Fruit fly (Drosophila melanogaster) whole organism, embryonic: Measurements from ENCODE around the gene CG34453.
A peak's percentile ranks its signal among the peaks of the same experiment; 100 is the strongest.

ENCODE experiments used
- Ada2b ChIP-seq: fragments of 200-800 bp; sonication (Bioruptor generic); IDR thresholded peaks from 2 replicates; pipeline ENCODE4 v1.3.6; 2022; ENCODE audit warnings: missing biosample characterization, missing genetic modification characterization
- BtbVII ChIP-seq: fragments of 200-800 bp; sonication (Bioruptor generic); optimal IDR thresholded peaks from 3 replicates; lab custom pipeline; 2017; ENCODE audit warnings: missing biosample characterization, mild to moderate bottlenecking, missing genetic modification characterization
- CG10321 ChIP-seq: fragments of 200-800 bp; sonication (Bioruptor generic); IDR thresholded peaks from 2 replicates; pipeline ENCODE4 v1.3.6; 2022; ENCODE audit warnings: missing biosample characterization, missing genetic modification characterization
- CG14050 ChIP-seq: fragments of 200-800 bp; sonication (Bioruptor generic); IDR thresholded peaks from 3 replicates; pipeline ENCODE4 v1.3.6; 2022; ENCODE audit warnings: missing biosample characterization, missing genetic modification characterization
- CG14441 ChIP-seq: fragments of 200-800 bp; sonication (Bioruptor generic); IDR thresholded peaks from 2 replicates; pipeline ENCODE4 v1.3.6; 2022; ENCODE audit warnings: missing biosample characterization, missing genetic modification characterization
- CG14860 ChIP-seq: fragments of 200-800 bp; sonication (Bioruptor generic); IDR thresholded peaks from 3 replicates; pipeline ENCODE4 v1.3.6; 2022; ENCODE audit warnings: missing biosample characterization, missing genetic modification characterization; ENCODE audit not compliant: partially characterized antibody
- CG1529 ChIP-seq: fragments of 200-800 bp; sonication (Bioruptor generic); optimal IDR thresholded peaks from 3 replicates; lab custom pipeline; 2018; ENCODE audit warnings: missing biosample characterization, missing genetic modification characterization
- CG17186 ChIP-seq: fragments of 200-800 bp; sonication (Bioruptor generic); optimal IDR thresholded peaks from 3 replicates; lab custom pipeline; 2017; ENCODE audit warnings: missing biosample characterization, missing genetic modification reagents, missing genetic modification characterization
- CG18011 ChIP-seq: fragments of 200-800 bp; sonication (Bioruptor generic); optimal IDR thresholded peaks from 2 replicates; lab custom pipeline; 2017; ENCODE audit warnings: missing biosample characterization, missing genetic modification characterization, mild to moderate bottlenecking, moderate library complexity, missing genotype
- CG18599 ChIP-seq: fragments of 200-800 bp; sonication (Bioruptor generic); optimal IDR thresholded peaks from 3 replicates; lab custom pipeline; 2017; ENCODE audit warnings: missing biosample characterization, missing genetic modification characterization, mild to moderate bottlenecking, moderate library complexity, missing genetic modification reagents
- CG3065 ChIP-seq: fragments of 200-800 bp; sonication (Bioruptor generic); optimal IDR thresholded peaks from 2 replicates; lab custom pipeline; 2016; ENCODE audit warnings: missing biosample characterization, missing genetic modification characterization
- CG31365 ChIP-seq: fragments of 200-800 bp; sonication (Bioruptor generic); optimal IDR thresholded peaks from 2 replicates; lab custom pipeline; 2018; ENCODE audit warnings: missing biosample characterization, mild to moderate bottlenecking, missing genetic modification characterization
- CG3281 ChIP-seq: fragments of 200-800 bp; sonication (Bioruptor generic); optimal IDR thresholded peaks from 3 replicates; lab custom pipeline; 2017; ENCODE audit warnings: missing biosample characterization, mild to moderate bottlenecking, missing genetic modification characterization
- CG34422 ChIP-seq: fragments of 200-800 bp; sonication (Bioruptor generic); IDR thresholded peaks from 3 replicates; pipeline ENCODE4 v1.3.6; 2022; ENCODE audit warnings: missing biosample characterization, missing genetic modification characterization
- CG3995 ChIP-seq: fragments of 200-800 bp; sonication (Bioruptor generic); optimal IDR thresholded peaks from 3 replicates; lab custom pipeline; 2016; ENCODE audit warnings: missing biosample characterization, missing genetic modification characterization
- CG4360 ChIP-seq: fragments of 200-800 bp; sonication (Bioruptor generic); IDR thresholded peaks from 2 replicates; pipeline ENCODE4 v1.3.6; 2022; ENCODE audit warnings: missing biosample characterization, missing genetic modification characterization
- CG7963 ChIP-seq: fragments of 200-800 bp; sonication (Bioruptor generic); IDR thresholded peaks from 3 replicates; pipeline ENCODE4 v1.3.6; 2022; ENCODE audit warnings: missing biosample characterization, missing genetic modification characterization; ENCODE audit not compliant: partially characterized antibody
- Chrac-16 ChIP-seq: fragments of 200-800 bp; sonication (Bioruptor generic); optimal IDR thresholded peaks from 3 replicates; lab custom pipeline; 2016; ENCODE audit warnings: missing biosample characterization, missing genetic modification characterization
- D ChIP-seq, 2 experiments: fragments of 200-800 bp in 1 of 2; fragments of >200 bp in 1 of 2; sonication (Bioruptor generic) in 1 of 2; optimal IDR thresholded peaks; 2 replicates in 1 of 2; 3 replicates in 1 of 2; lab custom pipeline; 2017; ENCODE audit warnings: mild to moderate bottlenecking in 1 of 2, missing biosample characterization in 1 of 2, missing genetic modification characterization in 1 of 2, missing genetic modification reagents in 1 of 2
- Dref ChIP-seq: fragments of 200-800 bp; sonication (Bioruptor generic); IDR thresholded peaks from 2 replicates; pipeline ENCODE4 v1.3.6; 2022; ENCODE audit warnings: missing biosample characterization, missing genetic modification characterization
- Fer3 ChIP-seq: fragments of 200-800 bp; sonication (Bioruptor generic); optimal IDR thresholded peaks from 2 replicates; lab custom pipeline; 2018; ENCODE audit warnings: missing biosample characterization, mild to moderate bottlenecking, missing genetic modification characterization, moderate library complexity
- HLH54F ChIP-seq: fragments of 200-800 bp; sonication (Bioruptor generic); optimal IDR thresholded peaks from 3 replicates; lab custom pipeline; 2016; ENCODE audit warnings: missing biosample characterization, missing genetic modification characterization
- Jarid2 ChIP-seq: fragments of 200-800 bp; sonication (Bioruptor generic); optimal IDR thresholded peaks from 3 replicates; lab custom pipeline; 2017; ENCODE audit warnings: mild to moderate bottlenecking, missing biosample characterization, missing genetic modification reagents, missing genetic modification characterization
- NC2β ChIP-seq: fragments of 200-800 bp; sonication (Bioruptor generic); optimal IDR thresholded peaks from 2 replicates; lab custom pipeline; 2016; ENCODE audit warnings: missing biosample characterization, missing genetic modification characterization
- Nf-YA ChIP-seq: fragments of 200-800 bp; sonication (Bioruptor generic); IDR thresholded peaks from 2 replicates; pipeline ENCODE4 v1.3.6; 2022; ENCODE audit warnings: missing biosample characterization, missing genetic modification characterization
- Ravus ChIP-seq: fragments of 200-800 bp; sonication (Bioruptor generic); IDR thresholded peaks from 2 replicates; pipeline ENCODE4 v1.3.6; 2022; ENCODE audit warnings: missing biosample characterization, missing genetic modification characterization
- Six4 ChIP-seq: fragments of 200-800 bp; sonication (Bioruptor generic); optimal IDR thresholded peaks from 2 replicates; lab custom pipeline; 2016; ENCODE audit warnings: missing biosample characterization, missing genetic modification characterization
- Sry-δ ChIP-seq: fragments of 200-800 bp; sonication (Bioruptor generic); optimal IDR thresholded peaks from 2 replicates; lab custom pipeline; 2016; ENCODE audit warnings: missing biosample characterization, missing genetic modification characterization
- bbx ChIP-seq: fragments of 200-800 bp; sonication (Bioruptor generic); IDR thresholded peaks from 2 replicates; pipeline ENCODE4 v1.3.6; 2022; ENCODE audit warnings: missing biosample characterization, missing genetic modification characterization; ENCODE audit not compliant: partially characterized antibody
- chinmo ChIP-seq: fragments of 200-800 bp; sonication (Bioruptor generic); IDR thresholded peaks from 4 replicates; pipeline ENCODE4 v1.3.6; 2022; ENCODE audit warnings: missing biosample characterization, missing genetic modification characterization; ENCODE audit not compliant: partially characterized antibody
- corto ChIP-seq: fragments of 200-800 bp; sonication (Bioruptor generic); optimal IDR thresholded peaks from 2 replicates; lab custom pipeline; 2016; ENCODE audit warnings: missing biosample characterization, mild to moderate bottlenecking, missing genetic modification characterization, moderate library complexity
- crol ChIP-seq: fragments of 200-800 bp; sonication (Bioruptor generic); IDR thresholded peaks from 2 replicates; pipeline ENCODE4 v1.3.6; 2022; ENCODE audit warnings: missing biosample characterization, missing genetic modification characterization
- eyg ChIP-seq: fragments of 200-800 bp; sonication (Bioruptor generic); optimal IDR thresholded peaks from 3 replicates; lab custom pipeline; 2016; ENCODE audit warnings: missing biosample characterization, missing genetic modification characterization
- gro ChIP-seq: fragments of 200-800 bp; sonication (Bioruptor generic); optimal IDR thresholded peaks from 2 replicates; lab custom pipeline; 2016; ENCODE audit warnings: missing biosample characterization, missing genetic modification characterization
- ham ChIP-seq: fragments of 200-800 bp; sonication (Bioruptor generic); IDR thresholded peaks from 2 replicates; pipeline ENCODE4 v1.3.6; 2022; ENCODE audit warnings: missing biosample characterization, missing genetic modification characterization
- her ChIP-seq: fragments of 200-800 bp; sonication (Bioruptor generic); optimal IDR thresholded peaks from 2 replicates; lab custom pipeline; 2016; ENCODE audit warnings: missing biosample characterization, missing genetic modification characterization
- kay ChIP-seq: fragments of 200-800 bp; sonication (Bioruptor generic); optimal IDR thresholded peaks from 2 replicates; lab custom pipeline; 2016; ENCODE audit warnings: missing biosample characterization, missing genetic modification characterization
- ken ChIP-seq: fragments of 200-800 bp; sonication (Bioruptor generic); IDR thresholded peaks from 3 replicates; pipeline ENCODE4 v1.3.6; 2022; ENCODE audit warnings: missing biosample characterization, missing genetic modification characterization
- kni ChIP-seq: fragments of 200-800 bp; sonication (Bioruptor generic); optimal IDR thresholded peaks from 3 replicates; lab custom pipeline; 2017; ENCODE audit warnings: mild to moderate bottlenecking, missing biosample characterization, missing genetic modification reagents, missing genetic modification characterization
- lov ChIP-seq, 2 experiments: fragments of 200-800 bp in 1 of 2; fragments of >200 bp in 1 of 2; sonication (Bioruptor generic) in 1 of 2; IDR thresholded peaks in 1 of 2; optimal IDR thresholded peaks in 1 of 2; 2 replicates in 1 of 2; 3 replicates in 1 of 2; pipeline versions ENCODE4 v1.3.6 to Lab custom; 2017 to 2022; ENCODE audit warnings: missing biosample characterization in 1 of 2, missing genetic modification characterization in 1 of 2
- repo ChIP-seq: fragments of 200-800 bp; sonication (Bioruptor generic); optimal IDR thresholded peaks from 2 replicates; lab custom pipeline; 2016; ENCODE audit warnings: missing biosample characterization, missing genetic modification characterization
- sens ChIP-seq: fragments of 200-800 bp; sonication (Bioruptor generic); peaks from one replicate; lab custom pipeline; 2016; ENCODE audit warnings: missing biosample characterization, missing genetic modification characterization
- sens-2 ChIP-seq: fragments of 200-800 bp; sonication (Bioruptor generic); IDR thresholded peaks from 2 replicates; pipeline ENCODE4 v1.3.6; 2022; ENCODE audit warnings: missing biosample characterization, missing genetic modification characterization
- so ChIP-seq: fragments of 200-800 bp; sonication (Bioruptor generic); IDR thresholded peaks from 3 replicates; pipeline ENCODE4 v1.3.6; 2022; ENCODE audit warnings: missing biosample characterization, missing genetic modification characterization
- stc ChIP-seq: fragments of 200-800 bp; sonication (Bioruptor generic); IDR thresholded peaks from 2 replicates; pipeline ENCODE4 v1.3.6; 2022; ENCODE audit warnings: missing biosample characterization, missing genetic modification characterization
- tap ChIP-seq: fragments of 200-800 bp; optimal IDR thresholded peaks from 3 replicates; lab custom pipeline; 2019; ENCODE audit warnings: missing biosample characterization, mild to moderate bottlenecking, missing genetic modification characterization, moderate library complexity
- trh ChIP-seq: fragments of 200-800 bp; sonication (Bioruptor generic); optimal IDR thresholded peaks from 2 replicates; lab custom pipeline; 2016; ENCODE audit warnings: missing biosample characterization, missing genetic modification characterization
- unpg ChIP-seq: fragments of 200-800 bp; sonication (Bioruptor generic); optimal IDR thresholded peaks from 3 replicates; lab custom pipeline; 2018; ENCODE audit warnings: missing biosample characterization, mild to moderate bottlenecking, missing genetic modification characterization, moderate library complexity
- zfh1 ChIP-seq: fragments of 200-800 bp; sonication (Bioruptor generic); IDR thresholded peaks from 3 replicates; pipeline ENCODE4 v1.3.6; 2022; ENCODE audit warnings: missing biosample characterization, missing genetic modification characterization

CG34453 gene

DNA sequence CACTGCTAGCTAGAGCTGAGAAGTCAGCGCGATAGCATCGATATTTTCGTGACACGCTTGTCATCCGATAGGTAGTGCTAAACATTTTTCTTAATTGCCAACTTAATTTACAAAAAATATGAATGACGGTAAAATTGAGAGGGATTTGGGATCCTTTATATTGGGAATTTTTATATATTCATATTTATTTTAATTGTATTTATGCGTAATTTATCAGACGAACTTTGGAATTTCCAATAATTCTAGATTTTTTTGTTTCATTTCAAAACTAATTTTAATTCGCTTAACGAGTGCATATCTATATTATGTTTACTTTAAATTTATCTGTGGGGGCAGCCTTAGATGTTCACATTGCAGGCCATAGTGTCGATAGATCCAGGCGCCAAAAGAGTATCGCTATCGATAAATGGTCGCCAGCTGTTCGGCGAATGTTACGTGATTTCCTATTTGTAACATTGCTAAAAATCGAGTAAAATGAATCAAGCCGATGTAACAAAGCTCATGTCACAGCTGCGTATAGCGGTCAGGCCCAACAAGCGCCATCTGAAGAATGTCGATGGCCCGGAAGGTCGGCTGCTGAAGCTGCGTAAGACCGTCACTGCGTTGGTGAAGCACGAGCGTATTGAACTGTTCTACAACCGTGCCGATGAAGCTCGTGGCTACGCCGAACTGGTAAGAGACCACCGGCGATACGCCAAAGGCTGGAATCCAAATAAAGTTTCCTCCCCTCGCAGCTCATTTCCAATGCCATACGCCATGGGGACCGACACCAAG is 31.4 kb upstream of the CG34453 start, which contains the start of the genes Tudor-SN and mRpL17 (continued):
- TF ChIP-seq Six4 (GFP tag; lab: Kevin White, UChicago) (peak; percentile 37), sens (GFP tag; lab: Kevin White, UChicago) (peak; percentile 79), Fer3 (no peak), bbx (GFP tag; lab: Robert Waterston, UW) (peak; percentile 99), CG7963 (GFP tag; lab: Robert Waterston, UW) (peak; percentile 95), Dref (GFP tag; lab: Robert Waterston, UW) (peak; percentile 72), corto (GFP tag; lab: Kevin White, UChicago) (peak; percentile 70), Sry-δ (GFP tag; lab: Kevin White, UChicago) (peak; percentile 93), ham (GFP tag; lab: Robert Waterston, UW) (no peak), CG31365 (tag; lab: Kevin White, UChicago) (no peak), Ada2b (0 out of 2 replicates have a peak, but pooled peaks have one; percentile 1), HLH54F (GFP tag; lab: Kevin White, UChicago) (peak; percentile 40), ken (GFP tag; lab: Robert Waterston, UW) (no peak), kni (no peak), CG3065 (GFP tag; lab: Kevin White, UChicago) (no peak), chinmo (GFP tag; lab: Robert Waterston, UW) (peak; percentile 92; the same call in 2 of the 4 replicates), CG3995 (peak; percentile 22), lov (optimal IDR thresholded peaks at IDR 0.05; lab: Kevin White, UChicago) (no peak), lov (GFP tag; IDR thresholded peaks at IDR 0.05; lab: Robert Waterston, UW) (no peak), CG1529 (GFP tag; lab: Kevin White, UChicago) (no peak), Chrac-16 (peak; percentile 40), eyg (GFP tag; lab: Kevin White, UChicago) (no peak), NC2β (GFP tag; lab: Kevin White, UChicago) (peak; percentile 6), CG14860 (peak; percentile 97), CG18599 (GFP tag; lab: Kevin White, UChicago) (peak; percentile 44), tap (no peak), CG18011 (GFP tag; lab: Kevin White, UChicago) (no peak), repo (GFP tag; lab: Kevin White, UChicago) (no peak), her (no peak), CG4360 (GFP tag; lab: Robert Waterston, UW) (no peak), CG14441 (no peak), so (GFP tag; lab: Robert Waterston, UW) (no peak), BtbVII (GFP tag; lab: Kevin White, UChicago) (peak; percentile 14), CG34422 (GFP tag; lab: Robert Waterston, UW) (0 out of 3 replicates have a peak, but pooled peaks have one; percentile 34), unpg (GFP tag; lab: Kevin White, UChicago) (peak; percentile 1), crol (no peak), CG3281 (GFP tag; lab: Kevin White, UChicago) (peak; percentile 31), D (optimal IDR thresholded peaks at IDR 0.05; lab: Kevin White, UChicago) (no peak), D (GFP tag; optimal IDR thresholded peaks at IDR 0.05; lab: Kevin White, UChicago) (no peak), Nf-YA (no peak), sens-2 (GFP tag; lab: Robert Waterston, UW) (no peak), gro (GFP tag; lab: Kevin White, UChicago) (no peak), Ravus (GFP tag; lab: Robert Waterston, UW) (no peak), CG17186 (GFP tag; lab: Kevin White, UChicago) (peak; percentile 25), CG10321 (GFP tag; lab: Robert Waterston, UW) (no peak), trh (GFP tag; lab: Kevin White, UChicago) (no peak), stc (GFP tag; lab: Robert Waterston, UW) (no peak), Jarid2 (GFP tag; lab: Kevin White, UChicago) (no peak), CG14050 (no peak), kay (GFP tag; lab: Kevin White, UChicago) (peak; percentile 25), zfh1 (GFP tag; lab: Robert Waterston, UW) (no peak)
